Fruit fly (Drosophila melanogaster) whole organism: ENCODE results near the gene NTPase.

Experiments used
- CG8478 ChIP-seq: fragments of >200 bp; optimal IDR thresholded peaks from 2 replicates; lab custom pipeline; 2018; ENCODE audit warnings: inconsistent platforms
- pan ChIP-seq: fragments of >200 bp; optimal IDR thresholded peaks from 2 replicates; lab custom pipeline; 2017
- psq ChIP-seq: fragments of >200 bp; optimal IDR thresholded peaks from 2 replicates; lab custom pipeline; 2017
- usp ChIP-seq: fragments of >200 bp; optimal IDR thresholded peaks from 2 replicates; lab custom pipeline; 2017; ENCODE audit warnings: missing biosample characterization, missing genetic modification characterization, mixed read lengths

DNA sequence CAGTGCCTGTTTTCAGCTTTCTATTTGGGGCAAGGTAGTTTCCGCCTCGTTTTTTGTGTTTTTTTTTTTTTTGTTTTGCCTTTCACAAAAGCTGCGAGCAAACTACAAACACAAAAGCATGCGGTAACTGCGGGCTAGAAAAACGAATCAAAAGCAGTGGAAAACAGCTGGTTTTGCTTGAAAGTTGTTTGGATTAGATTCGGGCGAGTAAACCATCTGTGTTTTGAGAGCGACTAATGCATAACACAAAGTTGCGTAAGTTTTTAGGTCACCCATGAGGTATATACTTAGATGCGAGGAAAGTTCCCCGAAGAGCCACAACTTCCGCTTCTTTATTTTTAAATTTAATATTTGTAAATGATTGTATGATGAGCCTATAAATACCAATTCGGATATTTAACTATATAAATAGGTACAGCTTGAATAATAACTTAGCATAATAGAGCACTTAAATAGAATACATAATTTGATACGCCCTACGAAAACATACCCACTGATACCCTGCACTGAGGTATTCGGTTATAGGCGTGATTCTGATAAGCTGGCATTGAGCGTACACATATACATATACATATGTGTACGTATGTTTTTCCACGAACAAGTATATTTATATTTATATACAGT is 13.2 kb downstream of the NTPase start:
- TF ChIP-seq pan (lab: Kevin White, UChicago) (no peak), psq (lab: Kevin White, UChicago) (no peak), usp (GFP tag; lab: Kevin White, UChicago) (no peak), CG8478 (lab: Kevin White, UChicago) (no peak)
